Fruit fly (Drosophila melanogaster) S2 (cell line): ENCODE measurements around the gene Flo2.

Source experiments
- CG8478 ChIP-seq: fragments of >200 bp; optimal IDR thresholded peaks from 2 replicates; lab custom pipeline; 2018
- CTCF ChIP-seq, 2 experiments: fragments of >200 bp; optimal IDR thresholded peaks; 2 replicates each; lab custom pipeline; 2018

DNA sequence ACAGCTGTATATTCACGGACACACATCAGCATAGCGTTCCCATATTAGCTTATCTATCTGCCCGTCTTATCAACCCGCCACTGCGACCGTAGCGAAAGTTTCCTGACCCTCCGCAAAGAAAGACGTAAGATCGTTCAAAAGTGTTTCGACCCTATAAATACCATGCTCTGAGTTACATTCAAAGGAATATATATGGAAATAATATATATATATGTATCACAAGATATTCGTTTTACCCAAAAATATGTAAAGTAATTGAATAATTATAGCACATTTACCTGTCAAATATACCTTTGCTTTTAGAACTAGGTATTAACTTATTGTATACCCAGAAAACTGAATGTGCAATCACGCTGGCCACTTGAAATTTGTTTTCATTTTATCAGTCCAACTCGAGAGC is 28.7 kb upstream of the Flo2 start:
- no peak for TF ChIP-seq CG8478
- TF ChIP-seq CTCF (optimal IDR thresholded peaks at IDR 0.05; lab: Kevin White, UChicago): no peak
